Worm (Caenorhabditis elegans) whole organism, L4 larva: ENCODE measurements around the gene T04A6.3.

Experiments used
- F26F4.8 ChIP-seq: fragments of 200-800 bp; sonication (Bioruptor generic); conservative IDR thresholded peaks from 2 replicates; pipeline ENCODE4 v1.3.6; 2022; ENCODE audit warnings: missing genetic modification characterization, missing compliant biosample characterization
- F44E2.7 ChIP-seq: fragments of 200-800 bp; sonication (Bioruptor generic); IDR thresholded peaks from 2 replicates; pipeline ENCODE4 v2.1.2; 2022; ENCODE audit warnings: missing genetic modification characterization, missing compliant biosample characterization
- F49E8.2 ChIP-seq: sonication (generic microtip); optimal IDR thresholded peaks from 2 replicates; lab custom pipeline; 2016; ENCODE audit warnings: missing compliant biosample characterization, mild to moderate bottlenecking, missing genetic modification characterization, borderline replicate concordance
- Y48G9A.11 ChIP-seq: fragments of 200-800 bp; sonication (Bioruptor generic); IDR thresholded peaks from 2 replicates; pipeline ENCODE4 v1.3.6; 2022; ENCODE audit warnings: missing genetic modification reagents, missing genetic modification characterization, missing compliant biosample characterization
- Y5F2A.4 ChIP-seq: fragments of 200-800 bp; sonication (Bioruptor generic); optimal IDR thresholded peaks from 2 replicates; lab custom pipeline; 2018; ENCODE audit warnings: mild to moderate bottlenecking, missing genetic modification characterization, missing compliant biosample characterization
- Y75B8A.6 ChIP-seq: fragments of 200-800 bp; sonication (Bioruptor generic); IDR thresholded peaks from 2 replicates; pipeline ENCODE4 v1.3.6; 2022; ENCODE audit warnings: missing genetic modification reagents, missing genetic modification characterization, missing compliant biosample characterization
- aly-2 ChIP-seq: sonication (generic microtip); optimal IDR thresholded peaks from 2 replicates; lab custom pipeline; 2018; ENCODE audit warnings: missing biosample characterization, missing genetic modification characterization
- arid-1 ChIP-seq: fragments of 200-800 bp; sonication (Bioruptor generic); conservative IDR thresholded peaks from 2 replicates; pipeline ENCODE4 v1.3.6; 2022; ENCODE audit warnings: missing genetic modification reagents, missing genetic modification characterization, missing compliant biosample characterization
- attf-4 ChIP-seq: sonication (generic microtip); optimal IDR thresholded peaks from 3 replicates; lab custom pipeline; 2017; ENCODE audit warnings: missing biosample characterization, missing genetic modification characterization
- ceh-32 ChIP-seq: sonication (generic microtip); optimal IDR thresholded peaks from 2 replicates; lab custom pipeline; 2016; ENCODE audit warnings: mild to moderate bottlenecking, missing genetic modification characterization, missing compliant biosample characterization; ENCODE audit not compliant: poor library complexity
- ceh-62 ChIP-seq: sonication (generic microtip); optimal IDR thresholded peaks from 2 replicates; lab custom pipeline; 2017; ENCODE audit warnings: missing biosample characterization, missing genetic modification characterization
- ces-1 ChIP-seq: fragments of 150-350 bp; sonication (generic microtip); optimal IDR thresholded peaks from 4 replicates; lab custom pipeline; 2014; ENCODE audit warnings: missing biosample characterization, missing genetic modification reagents, missing genetic modification characterization
- cey-2 ChIP-seq: sonication (generic microtip); optimal IDR thresholded peaks from 3 replicates; lab custom pipeline; 2017; ENCODE audit warnings: missing genetic modification characterization, mild to moderate bottlenecking, missing compliant biosample characterization, antibody characterized with exemption, borderline replicate concordance; ENCODE audit not compliant: insufficient read depth
- daf-12 ChIP-seq: fragments of 150-350 bp; optimal IDR thresholded peaks from 2 replicates; lab custom pipeline; 2014; ENCODE audit warnings: missing biosample characterization, missing genetic modification reagents, missing genetic modification characterization
- daf-8 ChIP-seq: fragments of 200-800 bp; sonication (Bioruptor generic); IDR thresholded peaks from 2 replicates; pipeline ENCODE4 v1.3.6; 2022; ENCODE audit warnings: missing genetic modification characterization, missing compliant biosample characterization
- dmd-6 ChIP-seq: fragments of 200-800 bp; sonication (Bioruptor generic); IDR thresholded peaks from 2 replicates; pipeline ENCODE4 v1.3.6; 2022; ENCODE audit warnings: missing genetic modification reagents, missing genetic modification characterization, missing compliant biosample characterization
- dmd-9 ChIP-seq: fragments of 200-800 bp; sonication (Bioruptor generic); IDR thresholded peaks from 2 replicates; pipeline ENCODE4 v1.3.6; 2022; ENCODE audit warnings: missing genetic modification reagents, missing genetic modification characterization, missing compliant biosample characterization
- duxl-1 ChIP-seq: sonication (generic microtip); optimal IDR thresholded peaks from 2 replicates; lab custom pipeline; 2016; ENCODE audit warnings: mild to moderate bottlenecking, missing genetic modification characterization, moderate library complexity, missing compliant biosample characterization; ENCODE audit not compliant: poor library complexity
- dve-1 ChIP-seq: sonication (generic microtip); optimal IDR thresholded peaks from 2 replicates; lab custom pipeline; 2017; ENCODE audit warnings: antibody characterized with exemption, mild to moderate bottlenecking, missing genetic modification characterization, missing compliant biosample characterization; ENCODE audit not compliant: insufficient read depth
- fos-1 ChIP-seq: fragments of 150-350 bp; optimal IDR thresholded peaks from 2 replicates; lab custom pipeline; 2014; ENCODE audit warnings: missing biosample characterization, missing genetic modification characterization
- hlh-11 ChIP-seq: fragments of 200-800 bp; sonication (Bioruptor generic); optimal IDR thresholded peaks from 2 replicates; lab custom pipeline; 2018; ENCODE audit warnings: mild to moderate bottlenecking, missing genetic modification characterization, missing compliant biosample characterization
- hlh-30 ChIP-seq: sonication (generic microtip); optimal IDR thresholded peaks from 2 replicates; lab custom pipeline; 2017; ENCODE audit warnings: antibody characterized with exemption, mild to moderate bottlenecking, missing genetic modification characterization, missing compliant biosample characterization; ENCODE audit not compliant: insufficient read depth
- hmg-1.1 ChIP-seq: fragments of 200-800 bp; sonication (Bioruptor generic); IDR thresholded peaks from 2 replicates; pipeline ENCODE4 v1.3.6; 2022; ENCODE audit warnings: missing genetic modification reagents, missing genetic modification characterization, missing compliant biosample characterization
- lim-7 ChIP-seq: fragments of 200-800 bp; sonication (Bioruptor generic); IDR thresholded peaks from 2 replicates; pipeline ENCODE4 v1.3.6; 2022; ENCODE audit warnings: missing genetic modification characterization, missing compliant biosample characterization
- lin-1 ChIP-seq: fragments of 200-800 bp; sonication (Bioruptor generic); IDR thresholded peaks from 2 replicates; pipeline ENCODE4 v1.3.6; 2022; ENCODE audit warnings: missing genetic modification reagents, missing genetic modification characterization, missing compliant biosample characterization
- lin-13 ChIP-seq: fragments of 150-350 bp; optimal IDR thresholded peaks from 2 replicates; lab custom pipeline; 2014; ENCODE audit warnings: missing biosample characterization, missing genetic modification reagents, missing genetic modification characterization
- lin-29 ChIP-seq: fragments of 200-800 bp; sonication (Bioruptor generic); IDR thresholded peaks from 2 replicates; pipeline ENCODE4 v1.3.6; 2022; ENCODE audit warnings: missing genetic modification reagents, missing genetic modification characterization, missing compliant biosample characterization
- lin-38 ChIP-seq: fragments of 200-800 bp; sonication (Bioruptor generic); IDR thresholded peaks from 2 replicates; pipeline ENCODE4 v1.3.6; 2022; ENCODE audit warnings: missing genetic modification reagents, missing genetic modification characterization, missing compliant biosample characterization
- madf-5 ChIP-seq, 2 experiments: fragments of 200-800 bp; sonication (Bioruptor generic); IDR thresholded peaks; 2 replicates each; pipeline ENCODE4 v1.3.6; 2022; ENCODE audit warnings: missing compliant biosample characterization in 2 of 2, missing genetic modification characterization in 2 of 2
- madf-9 ChIP-seq: fragments of 200-800 bp; sonication (Bioruptor generic); conservative IDR thresholded peaks from 2 replicates; pipeline ENCODE4 v1.3.6; 2022; ENCODE audit warnings: missing genetic modification reagents, missing genetic modification characterization, missing compliant biosample characterization
- mxl-3 ChIP-seq: fragments of 200-800 bp; sonication (Bioruptor generic); optimal IDR thresholded peaks from 2 replicates; lab custom pipeline; 2018; ENCODE audit warnings: mild to moderate bottlenecking, missing genetic modification characterization, missing compliant biosample characterization
- nhr-11 ChIP-seq: fragments of 150-350 bp; optimal IDR thresholded peaks from 2 replicates; lab custom pipeline; 2014; ENCODE audit warnings: missing biosample characterization, missing genetic modification characterization
- nhr-111 ChIP-seq: fragments of 200-800 bp; sonication (Bioruptor generic); optimal IDR thresholded peaks from 2 replicates; lab custom pipeline; 2018; ENCODE audit warnings: mild to moderate bottlenecking, missing genetic modification characterization, missing compliant biosample characterization
- nhr-237 ChIP-seq: sonication (generic microtip); optimal IDR thresholded peaks from 2 replicates; lab custom pipeline; 2017; ENCODE audit warnings: missing biosample characterization, missing genetic modification characterization
- nhr-28 ChIP-seq: fragments of 150-350 bp; optimal IDR thresholded peaks from 2 replicates; lab custom pipeline; 2014; ENCODE audit warnings: missing biosample characterization, missing genetic modification characterization
- nhr-76 ChIP-seq: fragments of 150-350 bp; optimal IDR thresholded peaks from 2 replicates; lab custom pipeline; 2014; ENCODE audit warnings: missing biosample characterization, missing genetic modification characterization
- pha-4 ChIP-seq, 2 experiments: fragments of 150-350 bp in 1 of 2; fragments of 200-800 bp in 1 of 2; sonication (Bioruptor generic) in 1 of 2; IDR thresholded peaks in 1 of 2; optimal IDR thresholded peaks in 1 of 2; 2 replicates each; pipeline versions ENCODE4 v1.3.6 to Lab custom; 2014 to 2022; ENCODE audit warnings: missing genetic modification characterization in 2 of 2, missing genetic modification reagents in 2 of 2, missing biosample characterization in 1 of 2, missing compliant biosample characterization in 1 of 2
- php-3 ChIP-seq: fragments of 200-800 bp; sonication (Bioruptor generic); IDR thresholded peaks from 2 replicates; pipeline ENCODE4 v1.3.6; 2022; ENCODE audit warnings: missing genetic modification reagents, missing genetic modification characterization, missing compliant biosample characterization
- pqm-1 ChIP-seq: sonication (generic microtip); optimal IDR thresholded peaks from 2 replicates; lab custom pipeline; 2017; ENCODE audit warnings: missing biosample characterization, missing genetic modification characterization
- saeg-2 ChIP-seq: fragments of 200-800 bp; sonication (Bioruptor generic); IDR thresholded peaks from 2 replicates; pipeline ENCODE4 v1.3.6; 2022; ENCODE audit warnings: missing genetic modification reagents, missing genetic modification characterization, missing compliant biosample characterization
- sdz-12 ChIP-seq: fragments of 200-800 bp; sonication (Bioruptor generic); optimal IDR thresholded peaks from 2 replicates; lab custom pipeline; 2018; ENCODE audit warnings: mild to moderate bottlenecking, missing genetic modification characterization, missing compliant biosample characterization
- set-16 ChIP-seq: fragments of 200-800 bp; sonication (Bioruptor generic); IDR thresholded peaks from 2 replicates; pipeline ENCODE4 v1.3.6; 2022; ENCODE audit warnings: missing genetic modification reagents, missing genetic modification characterization, missing compliant biosample characterization
- spr-1 ChIP-seq: sonication (generic microtip); optimal IDR thresholded peaks from 2 replicates; lab custom pipeline; 2016; ENCODE audit warnings: mild to moderate bottlenecking, missing genetic modification characterization, missing compliant biosample characterization
- tag-97 ChIP-seq: fragments of 200-800 bp; sonication (Bioruptor generic); IDR thresholded peaks from 2 replicates; pipeline ENCODE4 v1.3.6; 2022; ENCODE audit warnings: missing genetic modification characterization, missing compliant biosample characterization
- unc-130 ChIP-seq: sonication (generic microtip); optimal IDR thresholded peaks from 2 replicates; lab custom pipeline; 2016; ENCODE audit warnings: missing genetic modification reagents, missing genetic modification characterization, missing compliant biosample characterization
- vab-7 ChIP-seq: fragments of 200-800 bp; sonication (Bioruptor generic); IDR thresholded peaks from 2 replicates; pipeline ENCODE4 v1.3.6; 2022; ENCODE audit warnings: missing genetic modification reagents, missing genetic modification characterization, missing compliant biosample characterization
- zfp-3 ChIP-seq: fragments of 200-800 bp; sonication (Bioruptor generic); conservative IDR thresholded peaks from 2 replicates; pipeline ENCODE4 v1.3.6; 2022; ENCODE audit warnings: missing genetic modification reagents, missing genetic modification characterization, missing compliant biosample characterization
- ztf-11 ChIP-seq: fragments of 150-350 bp; optimal IDR thresholded peaks from 2 replicates; lab custom pipeline; 2014; ENCODE audit warnings: missing biosample characterization, missing genetic modification characterization
- ztf-7 ChIP-seq: fragments of 150-350 bp; optimal IDR thresholded peaks from 2 replicates; lab custom pipeline; 2014; ENCODE audit warnings: missing biosample characterization, missing genetic modification characterization

The T04A6.3 gene

ce11 chrIII:7572781-7573400 is 35.2 kb downstream of the T04A6.3 start, which contains the start of the genes rpl-9 and lpd-7 (continued):
- TF ChIP-seq attf-4 (tag; lab: Kevin White, UChicago) (no peak), F49E8.2 (tag; lab: Kevin White, UChicago) (no peak), arid-1 (peak; percentile 53; the same call in 1 of the 2 replicates), unc-130 (GFP tag; lab: Kevin White, UChicago) (peak; percentile 52), ztf-7 (no peak), madf-5 (GFP tag; IDR thresholded peaks at IDR 0.05; lab: Robert Waterston, UW) (no peak), dmd-6 (GFP tag; lab: Robert Waterston, UW) (peak; percentile 41; the same call in 1 of the 2 replicates), dve-1 (peak; percentile 58), madf-9 (GFP tag; lab: Robert Waterston, UW) (no peak), mxl-3 (GFP tag; lab: Kevin White, UChicago) (peak; percentile 21), daf-12 (tag; lab: Kevin White, UChicago) (no peak), Y48G9A.11 (GFP tag; lab: Robert Waterston, UW) (no peak), hlh-11 (tag; lab: Kevin White, UChicago) (peak; percentile 71), fos-1 (no peak), aly-2 (tag; lab: Kevin White, UChicago) (no peak), lin-38 (GFP tag; lab: Robert Waterston, UW) (peak; percentile 65), hlh-30 (peak; percentile 75), ceh-62 (tag; lab: Kevin White, UChicago) (no peak), nhr-111 (GFP tag; lab: Kevin White, UChicago) (no peak), ceh-32 (tag; lab: Kevin White, UChicago) (no peak), F44E2.7 (GFP tag; lab: Robert Waterston, UW) (no peak), zfp-3 (GFP tag; lab: Robert Waterston, UW) (no peak; the same call in 1 of the 2 replicates), cey-2 (no peak), F26F4.8 (GFP tag; lab: Robert Waterston, UW) (no peak), pha-4 (GFP tag; IDR thresholded peaks at IDR 0.05; lab: Robert Waterston, UW) (no peak), pha-4 (tag; optimal IDR thresholded peaks at IDR 0.05; lab: Kevin White, UChicago) (peak; percentile 48), duxl-1 (tag; lab: Kevin White, UChicago) (peak; percentile 55), nhr-237 (tag; lab: Kevin White, UChicago) (no peak), lim-7 (no peak), lin-13 (GFP tag; lab: Kevin White, UChicago) (peak; percentile 71), Y5F2A.4 (GFP tag; lab: Kevin White, UChicago) (no peak), spr-1 (no peak), saeg-2 (GFP tag; lab: Robert Waterston, UW) (no peak), nhr-28 (tag; lab: Kevin White, UChicago) (peak; percentile 82), lin-1 (GFP tag; lab: Robert Waterston, UW) (no peak), pqm-1 (no peak), lin-29 (GFP tag; lab: Robert Waterston, UW) (no peak), vab-7 (GFP tag; lab: Robert Waterston, UW) (no peak; the same call in 1 of the 2 replicates), sdz-12 (GFP tag; lab: Kevin White, UChicago) (no peak), nhr-76 (tag; lab: Kevin White, UChicago) (no peak), nhr-11 (tag; lab: Kevin White, UChicago) (peak; percentile 89), Y75B8A.6 (GFP tag; lab: Robert Waterston, UW) (no peak), php-3 (GFP tag; lab: Robert Waterston, UW) (no peak), ces-1 (GFP tag; lab: Kevin White, UChicago) (no peak), hmg-1.1 (GFP tag; lab: Robert Waterston, UW) (peak; percentile 58), daf-8 (GFP tag; lab: Robert Waterston, UW) (no peak), ztf-11 (tag; lab: Kevin White, UChicago) (no peak), tag-97 (GFP tag; lab: Robert Waterston, UW) (no peak), dmd-9 (GFP tag; lab: Robert Waterston, UW) (no peak), set-16 (GFP tag; lab: Robert Waterston, UW) (no peak)
